Worm (Caenorhabditis elegans) whole organism, L4 larva: Measurements from ENCODE around the gene dnc-1.

Experiments
- D1046.2 ChIP-seq: fragments of 200-800 bp; sonication (Bioruptor generic); IDR thresholded peaks from 2 replicates; pipeline ENCODE4 v1.3.6; 2022; ENCODE audit warnings: missing genetic modification characterization, missing compliant biosample characterization
- F26F4.8 ChIP-seq: fragments of 200-800 bp; sonication (Bioruptor generic); conservative IDR thresholded peaks from 2 replicates; pipeline ENCODE4 v1.3.6; 2022; ENCODE audit warnings: missing genetic modification characterization, missing compliant biosample characterization
- F44E2.7 ChIP-seq: fragments of 200-800 bp; sonication (Bioruptor generic); IDR thresholded peaks from 2 replicates; pipeline ENCODE4 v2.1.2; 2022; ENCODE audit warnings: missing genetic modification characterization, missing compliant biosample characterization
- Y48G9A.11 ChIP-seq: fragments of 200-800 bp; sonication (Bioruptor generic); IDR thresholded peaks from 2 replicates; pipeline ENCODE4 v1.3.6; 2022; ENCODE audit warnings: missing genetic modification reagents, missing genetic modification characterization, missing compliant biosample characterization
- Y5F2A.4 ChIP-seq: fragments of 200-800 bp; sonication (Bioruptor generic); optimal IDR thresholded peaks from 2 replicates; lab custom pipeline; 2018; ENCODE audit warnings: mild to moderate bottlenecking, missing genetic modification characterization, missing compliant biosample characterization
- Y75B8A.6 ChIP-seq: fragments of 200-800 bp; sonication (Bioruptor generic); IDR thresholded peaks from 2 replicates; pipeline ENCODE4 v1.3.6; 2022; ENCODE audit warnings: missing genetic modification reagents, missing genetic modification characterization, missing compliant biosample characterization
- aha-1 ChIP-seq: fragments of 150-350 bp; peaks from one replicate; lab custom pipeline; 2014; ENCODE audit warnings: missing biosample characterization, missing genetic modification characterization
- aly-2 ChIP-seq: sonication (generic microtip); optimal IDR thresholded peaks from 2 replicates; lab custom pipeline; 2018; ENCODE audit warnings: missing biosample characterization, missing genetic modification characterization
- ama-1 ChIP-seq: fragments of 150-350 bp; optimal IDR thresholded peaks from 2 replicates; lab custom pipeline; 2014; ENCODE audit warnings: inconsistent platforms, mixed read lengths
- arid-1 ChIP-seq: fragments of 200-800 bp; sonication (Bioruptor generic); conservative IDR thresholded peaks from 2 replicates; pipeline ENCODE4 v1.3.6; 2022; ENCODE audit warnings: missing genetic modification reagents, missing genetic modification characterization, missing compliant biosample characterization
- ceh-20 ChIP-seq: fragments of 200-800 bp; sonication (Bioruptor generic); IDR thresholded peaks from 2 replicates; pipeline ENCODE4 v1.3.6; 2022; ENCODE audit warnings: missing genetic modification reagents, missing genetic modification characterization, missing compliant biosample characterization
- ceh-62 ChIP-seq: sonication (generic microtip); optimal IDR thresholded peaks from 2 replicates; lab custom pipeline; 2017; ENCODE audit warnings: missing biosample characterization, missing genetic modification characterization
- ctbp-1 ChIP-seq: fragments of 200-800 bp; sonication (Bioruptor generic); IDR thresholded peaks from 2 replicates; pipeline ENCODE4 v1.3.6; 2022; ENCODE audit warnings: missing genetic modification reagents, missing genetic modification characterization, missing compliant biosample characterization
- daf-16 ChIP-seq, 3 experiments: sonication (generic microtip); optimal IDR thresholded peaks; 2 replicates each; lab custom pipeline; 2016 to 2017; ENCODE audit warnings: missing genetic modification characterization in 3 of 3, missing genetic modification reagents in 3 of 3, mild to moderate bottlenecking in 2 of 3, missing compliant biosample characterization in 2 of 3, missing biosample characterization in 1 of 3, moderate library complexity in 1 of 3
- dmd-6 ChIP-seq: fragments of 200-800 bp; sonication (Bioruptor generic); IDR thresholded peaks from 2 replicates; pipeline ENCODE4 v1.3.6; 2022; ENCODE audit warnings: missing genetic modification reagents, missing genetic modification characterization, missing compliant biosample characterization
- dpl-1 ChIP-seq: fragments of 150-350 bp; optimal IDR thresholded peaks from 2 replicates; lab custom pipeline; 2014; ENCODE audit warnings: missing biosample characterization, missing genetic modification reagents, missing genetic modification characterization
- duxl-1 ChIP-seq: sonication (generic microtip); optimal IDR thresholded peaks from 2 replicates; lab custom pipeline; 2016; ENCODE audit warnings: mild to moderate bottlenecking, missing genetic modification characterization, moderate library complexity, missing compliant biosample characterization; ENCODE audit not compliant: poor library complexity
- dve-1 ChIP-seq: sonication (generic microtip); optimal IDR thresholded peaks from 2 replicates; lab custom pipeline; 2017; ENCODE audit warnings: antibody characterized with exemption, mild to moderate bottlenecking, missing genetic modification characterization, missing compliant biosample characterization; ENCODE audit not compliant: insufficient read depth
- egl-43 ChIP-seq: fragments of 200-800 bp; sonication (Bioruptor generic); IDR thresholded peaks from 2 replicates; pipeline ENCODE4 v1.3.6; 2022; ENCODE audit warnings: missing genetic modification reagents, missing genetic modification characterization, missing compliant biosample characterization
- fos-1 ChIP-seq: fragments of 150-350 bp; optimal IDR thresholded peaks from 2 replicates; lab custom pipeline; 2014; ENCODE audit warnings: missing biosample characterization, missing genetic modification characterization
- hlh-11 ChIP-seq: fragments of 200-800 bp; sonication (Bioruptor generic); optimal IDR thresholded peaks from 2 replicates; lab custom pipeline; 2018; ENCODE audit warnings: mild to moderate bottlenecking, missing genetic modification characterization, missing compliant biosample characterization
- hlh-30 ChIP-seq: sonication (generic microtip); optimal IDR thresholded peaks from 2 replicates; lab custom pipeline; 2017; ENCODE audit warnings: antibody characterized with exemption, mild to moderate bottlenecking, missing genetic modification characterization, missing compliant biosample characterization; ENCODE audit not compliant: insufficient read depth
- jun-1 ChIP-seq: fragments of 150-350 bp; optimal IDR thresholded peaks from 2 replicates; lab custom pipeline; 2014; ENCODE audit warnings: missing biosample characterization, missing genetic modification reagents, missing genetic modification characterization
- lin-15B ChIP-seq: fragments of 150-350 bp; sonication (generic microtip); optimal IDR thresholded peaks from 3 replicates; lab custom pipeline; 2014; ENCODE audit warnings: missing biosample characterization, missing genetic modification characterization
- lsy-2 ChIP-seq, 2 experiments: fragments of 150-350 bp in 1 of 2; sonication (generic microtip) in 1 of 2; optimal IDR thresholded peaks; 2 replicates each; lab custom pipeline; 2014 to 2017; ENCODE audit warnings: missing biosample characterization in 2 of 2, missing genetic modification characterization in 2 of 2
- madf-9 ChIP-seq: fragments of 200-800 bp; sonication (Bioruptor generic); conservative IDR thresholded peaks from 2 replicates; pipeline ENCODE4 v1.3.6; 2022; ENCODE audit warnings: missing genetic modification reagents, missing genetic modification characterization, missing compliant biosample characterization
- mdl-1 ChIP-seq, 2 experiments: fragments of 150-350 bp in 1 of 2; sonication (generic microtip) in 1 of 2; optimal IDR thresholded peaks; 2 replicates each; lab custom pipeline; 2014 to 2017; ENCODE audit warnings: missing biosample characterization in 2 of 2, missing genetic modification characterization in 2 of 2
- mxl-3 ChIP-seq: fragments of 200-800 bp; sonication (Bioruptor generic); optimal IDR thresholded peaks from 2 replicates; lab custom pipeline; 2018; ENCODE audit warnings: mild to moderate bottlenecking, missing genetic modification characterization, missing compliant biosample characterization
- nhr-111 ChIP-seq: fragments of 200-800 bp; sonication (Bioruptor generic); optimal IDR thresholded peaks from 2 replicates; lab custom pipeline; 2018; ENCODE audit warnings: mild to moderate bottlenecking, missing genetic modification characterization, missing compliant biosample characterization
- nhr-25 ChIP-seq: sonication (generic microtip); optimal IDR thresholded peaks from 2 replicates; lab custom pipeline; 2017; ENCODE audit warnings: missing genetic modification characterization, mild to moderate bottlenecking, missing compliant biosample characterization, antibody characterized with exemption, moderate library complexity, borderline replicate concordance; ENCODE audit not compliant: insufficient read depth
- nhr-28 ChIP-seq: fragments of 150-350 bp; optimal IDR thresholded peaks from 2 replicates; lab custom pipeline; 2014; ENCODE audit warnings: missing biosample characterization, missing genetic modification characterization
- nhr-41 ChIP-seq: fragments of 200-800 bp; sonication (Bioruptor generic); IDR thresholded peaks from 2 replicates; pipeline ENCODE4 v1.3.6; 2022; ENCODE audit warnings: missing genetic modification reagents, missing genetic modification characterization, missing compliant biosample characterization
- nhr-42 ChIP-seq: fragments of 200-800 bp; sonication (Bioruptor generic); IDR thresholded peaks from 2 replicates; pipeline ENCODE4 v1.3.6; 2022; ENCODE audit warnings: missing genetic modification characterization, missing compliant biosample characterization
- nhr-6 ChIP-seq: fragments of 150-350 bp; optimal IDR thresholded peaks from 2 replicates; lab custom pipeline; 2014; ENCODE audit warnings: missing biosample characterization, missing genetic modification characterization
- sdz-12 ChIP-seq: fragments of 200-800 bp; sonication (Bioruptor generic); optimal IDR thresholded peaks from 2 replicates; lab custom pipeline; 2018; ENCODE audit warnings: mild to moderate bottlenecking, missing genetic modification characterization, missing compliant biosample characterization
- skn-1 ChIP-seq: fragments of 150-350 bp; optimal IDR thresholded peaks from 2 replicates; lab custom pipeline; 2014; ENCODE audit warnings: missing biosample characterization, missing genetic modification characterization
- spr-1 ChIP-seq: sonication (generic microtip); optimal IDR thresholded peaks from 2 replicates; lab custom pipeline; 2016; ENCODE audit warnings: mild to moderate bottlenecking, missing genetic modification characterization, missing compliant biosample characterization
- tag-97 ChIP-seq: fragments of 200-800 bp; sonication (Bioruptor generic); IDR thresholded peaks from 2 replicates; pipeline ENCODE4 v1.3.6; 2022; ENCODE audit warnings: missing genetic modification characterization, missing compliant biosample characterization
- tra-1 ChIP-seq: fragments of 200-800 bp; sonication (Bioruptor generic); IDR thresholded peaks from 2 replicates; pipeline ENCODE4 v1.3.6; 2022; ENCODE audit warnings: missing genetic modification reagents, missing genetic modification characterization, missing compliant biosample characterization
- unc-62 ChIP-seq, 3 experiments: fragments of 150-350 bp in 1 of 3; sonication (generic microtip); optimal IDR thresholded peaks in 2 of 3; peaks in 1 of 3; 1 replicate in 1 of 3; 2 replicates in 2 of 3; lab custom pipeline; 2014 to 2017; ENCODE audit warnings: missing biosample characterization in 3 of 3, missing genetic modification characterization in 3 of 3, missing genetic modification reagents in 3 of 3, missing genotype in 1 of 3
- vab-7 ChIP-seq: fragments of 200-800 bp; sonication (Bioruptor generic); IDR thresholded peaks from 2 replicates; pipeline ENCODE4 v1.3.6; 2022; ENCODE audit warnings: missing genetic modification reagents, missing genetic modification characterization, missing compliant biosample characterization
- zag-1 ChIP-seq: fragments of 150-350 bp; optimal IDR thresholded peaks from 2 replicates; lab custom pipeline; 2014; ENCODE audit warnings: missing biosample characterization, missing genetic modification characterization
- zfp-2 ChIP-seq: sonication (generic microtip); optimal IDR thresholded peaks from 2 replicates; lab custom pipeline; 2016; ENCODE audit warnings: mild to moderate bottlenecking, missing genetic modification characterization, missing compliant biosample characterization

dnc-1 gene

DNA sequence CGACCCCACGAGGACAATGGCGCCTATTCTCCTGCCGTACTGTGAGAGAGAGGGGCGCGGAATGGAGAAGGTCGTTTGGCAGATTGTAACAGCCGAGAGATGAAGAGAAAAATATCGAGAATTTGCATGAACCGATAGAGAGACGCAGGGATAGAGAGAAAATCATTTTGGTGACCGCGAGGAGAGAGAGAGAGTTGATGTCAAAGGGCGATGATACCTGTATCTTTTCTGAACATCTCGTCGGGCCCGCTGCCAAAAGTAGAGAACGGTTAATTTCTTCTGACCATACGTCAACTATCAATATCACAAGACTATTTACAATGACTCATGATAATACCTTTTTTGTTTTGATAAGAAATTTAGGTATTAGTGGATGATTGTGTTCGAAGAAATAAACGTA, 43.0 kb upstream of the dnc-1 start (continued):
- TF ChIP-seq nhr-6 (tag; lab: Kevin White, UChicago) (peak; percentile 19), F26F4.8 (no peak), nhr-28 (peak; percentile 70), spr-1 (tag; lab: Kevin White, UChicago) (no peak), nhr-111 (GFP tag; lab: Kevin White, UChicago) (no peak), hlh-11 (peak; percentile 68), aha-1 (tag; lab: Kevin White, UChicago) (peak; percentile 50), zfp-2 (tag; lab: Kevin White, UChicago) (no peak), hlh-30 (tag; lab: Kevin White, UChicago) (peak; percentile 77), F44E2.7 (GFP tag; lab: Robert Waterston, UW) (no peak), dve-1 (tag; lab: Kevin White, UChicago) (peak; percentile 22), aly-2 (no peak), nhr-42 (no peak), mdl-1 (tag; optimal IDR thresholded peaks at IDR 0.05; lab: Kevin White, UChicago) (peak in 1 of 2 experiments; percentile 46), ceh-20 (GFP tag; lab: Robert Waterston, UW) (peak; percentile 36; the same call in 1 of the 2 replicates), duxl-1 (tag; lab: Kevin White, UChicago) (no peak), jun-1 (no peak), vab-7 (GFP tag; lab: Robert Waterston, UW) (no peak), nhr-41 (GFP tag; lab: Robert Waterston, UW) (0 out of 2 replicates have a peak, but pooled peaks have one; percentile 31), daf-16 (GFP tag; optimal IDR thresholded peaks at IDR 0.05; lab: Kevin White, UChicago) (no peak), daf-16 (tag; optimal IDR thresholded peaks at IDR 0.05; lab: Kevin White, UChicago) (no peak), D1046.2 (0 out of 2 replicates have a peak, but pooled peaks have one; percentile 33), ctbp-1 (GFP tag; lab: Robert Waterston, UW) (no peak), Y5F2A.4 (GFP tag; lab: Kevin White, UChicago) (no peak), Y48G9A.11 (GFP tag; lab: Robert Waterston, UW) (no peak), Y75B8A.6 (GFP tag; lab: Robert Waterston, UW) (no peak), lin-15B (tag; lab: Kevin White, UChicago) (no peak), mxl-3 (GFP tag; lab: Kevin White, UChicago) (peak; percentile 33), nhr-25 (tag; lab: Kevin White, UChicago) (peak; percentile 83), ama-1 (lab: Kevin White, UChicago) (no peak), egl-43 (GFP tag; lab: Robert Waterston, UW) (no peak), dmd-6 (GFP tag; lab: Robert Waterston, UW) (peak; percentile 55), madf-9 (no peak), fos-1 (tag; lab: Kevin White, UChicago) (no peak), arid-1 (GFP tag; lab: Robert Waterston, UW) (no peak), tra-1 (GFP tag; lab: Robert Waterston, UW) (0 out of 2 replicates have a peak, but pooled peaks have one; percentile 51), lsy-2 (tag; optimal IDR thresholded peaks at IDR 0.05; lab: Kevin White, UChicago) (peak in 1 of 2 experiments; percentile 48)
- TF ChIP-seq, all 104 proteins: peak for 18

DNA sequence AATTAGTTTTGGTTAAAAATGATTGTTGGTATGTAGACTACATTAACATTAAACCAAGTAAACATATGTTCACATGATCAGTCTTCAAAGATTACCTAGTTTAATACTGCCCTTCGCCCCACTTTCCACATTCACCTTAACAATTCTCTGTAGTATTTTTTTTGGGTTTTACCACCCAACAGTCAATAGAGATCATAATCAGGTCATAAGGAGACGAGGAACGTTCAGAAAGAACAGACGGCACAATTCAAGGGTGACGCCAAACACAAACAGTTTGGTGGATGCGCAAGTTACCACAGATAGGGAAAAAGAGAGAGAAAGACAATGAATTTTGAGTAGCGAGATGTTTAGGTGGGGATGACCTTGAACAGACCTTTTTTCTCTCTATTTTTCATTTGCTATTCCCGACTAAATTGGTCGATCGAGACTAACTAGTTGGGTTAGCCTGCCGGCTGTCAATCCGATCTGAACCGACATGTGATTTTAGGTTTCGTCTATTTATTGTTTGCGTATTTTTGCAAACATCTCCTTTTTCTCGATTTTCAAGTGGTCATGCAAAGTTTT, 38.7 kb upstream of the dnc-1 start:
- TF ChIP-seq hlh-11: peak; percentile 17
- TF ChIP-seq unc-62 (GFP tag; optimal IDR thresholded peaks at IDR 0.05 in 1 of 2; lab: Kevin White, UChicago): peak in 1 of 2 experiments; percentile 95
- no peak for TF ChIP-seq unc-62 (tag; optimal IDR thresholded peaks at IDR 0.05; lab: Kevin White, UChicago)
- TF ChIP-seq ceh-62 (tag; lab: Kevin White, UChicago): no peak
- TF ChIP-seq hlh-30 (tag; lab: Kevin White, UChicago): peak; percentile 26
- no peak for TF ChIP-seq dpl-1 (GFP tag; lab: Kevin White, UChicago)
- TF ChIP-seq nhr-25 (tag; lab: Kevin White, UChicago): peak; percentile 71
- TF ChIP-seq tag-97 (GFP tag; lab: Robert Waterston, UW): no peak
- TF ChIP-seq aha-1 (tag; lab: Kevin White, UChicago): no peak
- no peak for TF ChIP-seq skn-1
- TF ChIP-seq dmd-6 (GFP tag; lab: Robert Waterston, UW): 0 out of 2 replicates have a peak, but pooled peaks have one; percentile 5
- TF ChIP-seq nhr-28: peak; percentile 65
- TF ChIP-seq zag-1 (tag; lab: Kevin White, UChicago): no peak
- TF ChIP-seq mxl-3 (GFP tag; lab: Kevin White, UChicago): peak; percentile 28
- no peak for TF ChIP-seq nhr-111 (GFP tag; lab: Kevin White, UChicago)
- TF ChIP-seq sdz-12 (GFP tag; lab: Kevin White, UChicago): no peak
- peak; percentile 23 for TF ChIP-seq dve-1 (tag; lab: Kevin White, UChicago)
- TF ChIP-seq, all 104 proteins: peak for 8
